Worm (Caenorhabditis elegans): Measurements from ENCODE around the gene F35B12.9.

ce11 chrV:11620081-11620480 lies 19.1 kb downstream of the F35B12.9 start:
- TF ChIP-seq ceh-82 (tag; optimal IDR thresholded peaks at IDR 0.05) (no peak), F49E8.2 (tag; optimal IDR thresholded peaks at IDR 0.05; ENCODE audit: borderline replicate concordance) (no peak), lsy-2 (tag; optimal IDR thresholded peaks at IDR 0.05) (no peak)

Data from whole organism, L4 larva.